Fruit fly (Drosophila melanogaster) whole organism: ENCODE results near the gene beat-IIa.

ENCODE experiments used
- CG8478 ChIP-seq: fragments of >200 bp; optimal IDR thresholded peaks from 2 replicates; lab custom pipeline; 2018; ENCODE audit warnings: inconsistent platforms
- Dll ChIP-seq: fragments of >200 bp; optimal IDR thresholded peaks from 2 replicates; lab custom pipeline; 2017
- EcR ChIP-seq, 2 experiments: fragments of >200 bp; optimal IDR thresholded peaks; 2 replicates each; lab custom pipeline; 2017; ENCODE audit warnings: missing biosample characterization in 2 of 2, missing genetic modification characterization in 2 of 2, missing genetic modification reagents in 2 of 2
- pan ChIP-seq: fragments of >200 bp; optimal IDR thresholded peaks from 2 replicates; lab custom pipeline; 2017
- psq ChIP-seq: fragments of >200 bp; optimal IDR thresholded peaks from 2 replicates; lab custom pipeline; 2017
- usp ChIP-seq: fragments of >200 bp; optimal IDR thresholded peaks from 2 replicates; lab custom pipeline; 2017; ENCODE audit warnings: missing biosample characterization, missing genetic modification characterization, mixed read lengths

beat-IIa gene

dm6 chr3R:17371094-17371493, 5.2 kb upstream of the beat-IIa start:
- TF ChIP-seq CG8478 (lab: Kevin White, UChicago) (no peak), psq (lab: Kevin White, UChicago) (no peak), EcR (GFP tag; optimal IDR thresholded peaks at IDR 0.05; lab: Kevin White, UChicago) (no peak), pan (lab: Kevin White, UChicago) (no peak), usp (GFP tag; lab: Kevin White, UChicago) (no peak), Dll (lab: Kevin White, UChicago) (no peak)

- TF ChIP-seq psq (lab: Kevin White, UChicago) (no peak), usp (GFP tag; lab: Kevin White, UChicago) (no peak), pan (lab: Kevin White, UChicago) (no peak), Dll (lab: Kevin White, UChicago) (no peak), EcR (GFP tag; optimal IDR thresholded peaks at IDR 0.05; lab: Kevin White, UChicago) (no peak), CG8478 (lab: Kevin White, UChicago) (no peak)
Measured at dm6 chr3R:17359370-17359769, 6.5 kb downstream of the beat-IIa start.

dm6 chr3R:17346212-17346611, 19.7 kb downstream of the beat-IIa start:
- no peak for TF ChIP-seq pan (lab: Kevin White, UChicago)
- TF ChIP-seq EcR (GFP tag; optimal IDR thresholded peaks at IDR 0.05; lab: Kevin White, UChicago) = no peak
- TF ChIP-seq CG8478 (lab: Kevin White, UChicago) = no peak
- no peak for TF ChIP-seq Dll (lab: Kevin White, UChicago)
- no peak for TF ChIP-seq usp (GFP tag; lab: Kevin White, UChicago)
- TF ChIP-seq psq (lab: Kevin White, UChicago) = no peak

dm6 chr3R:17289059-17289458, 76.9 kb downstream of the beat-IIa start:
- no peak for TF ChIP-seq usp (GFP tag; lab: Kevin White, UChicago)
- TF ChIP-seq EcR (GFP tag; optimal IDR thresholded peaks at IDR 0.05; lab: Kevin White, UChicago) = no peak
- TF ChIP-seq psq (lab: Kevin White, UChicago) = no peak
- TF ChIP-seq Dll (lab: Kevin White, UChicago) = no peak
- TF ChIP-seq CG8478 (lab: Kevin White, UChicago) = no peak
- no peak for TF ChIP-seq pan (lab: Kevin White, UChicago)

- TF ChIP-seq usp (GFP tag; lab: Kevin White, UChicago) (no peak), CG8478 (lab: Kevin White, UChicago) (no peak)
Measured at dm6 chr3R:17284348-17284747, 81.6 kb downstream of the beat-IIa start, which contains the start of gene CG31419. Gene CG31419 (plus strand): TSS chr3R:17284648.

- no peak for TF ChIP-seq Dll (lab: Kevin White, UChicago)
- no peak for TF ChIP-seq pan (lab: Kevin White, UChicago)
- no peak for TF ChIP-seq EcR (GFP tag; optimal IDR thresholded peaks at IDR 0.05; lab: Kevin White, UChicago)
- no peak for TF ChIP-seq psq (lab: Kevin White, UChicago)
- no peak for TF ChIP-seq CG8478 (lab: Kevin White, UChicago)
- no peak for TF ChIP-seq usp (GFP tag; lab: Kevin White, UChicago)
Measured at dm6 chr3R:17283495-17283894, 82.4 kb downstream of the beat-IIa start, which contains the start of gene CG31418. Gene CG31418 (plus strand): TSS chr3R:17283795.
